Worm (Caenorhabditis elegans): ENCODE data around the gene D1054.1.

DNA sequence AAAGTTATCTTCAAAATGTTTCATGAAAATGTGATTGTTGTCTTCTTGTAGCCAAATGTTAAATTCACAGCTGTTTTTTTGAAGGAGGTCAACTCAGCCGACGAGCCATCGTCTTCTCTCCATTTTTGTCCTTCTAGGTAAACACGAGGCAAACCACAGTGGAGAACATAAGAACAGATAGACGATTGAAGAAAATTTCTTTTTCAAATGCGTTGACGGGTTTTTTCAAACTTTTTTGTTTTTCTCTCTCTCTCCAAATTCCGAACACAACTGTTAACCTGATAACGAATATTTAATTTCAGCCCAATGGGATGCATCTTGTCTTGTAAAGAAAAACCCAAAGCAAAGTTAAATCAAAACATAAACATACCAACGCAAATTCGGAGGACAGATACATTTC lies 25.5 kb upstream of the D1054.1 start, which contains the start of gene D1054.19:
- TF ChIP-seq him-1 (tag; optimal IDR thresholded peaks at IDR 0.05) (no peak), W03F9.2 (tag; optimal IDR thresholded peaks at IDR 0.05) (no peak), dao-5 (tag; optimal IDR thresholded peaks at IDR 0.05) (no peak)
